Worm (Caenorhabditis elegans): ENCODE data around the gene F26C11.4.

F26C11.4 gene

DNA sequence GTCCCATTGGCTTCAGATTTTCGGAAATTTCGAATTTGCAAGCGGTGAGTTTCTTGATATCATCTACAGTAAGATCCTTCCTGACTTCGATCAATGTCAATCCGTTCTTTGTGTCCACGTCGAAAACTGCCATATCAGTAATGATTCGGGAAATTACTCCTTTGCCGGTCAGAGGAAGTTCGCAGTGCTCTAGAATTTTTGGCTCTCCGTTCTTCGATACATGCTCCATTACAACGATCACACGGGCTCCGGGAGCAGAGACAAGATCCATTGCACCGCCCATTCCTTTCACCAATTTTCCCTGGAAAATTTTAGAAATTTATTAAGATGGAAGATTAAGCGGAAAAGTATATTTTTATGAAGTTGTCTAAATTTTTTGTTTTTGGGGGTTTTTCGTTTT, 18.5 kb upstream of the F26C11.4 start (continued):
- 0 out of 2 replicates have a peak, but pooled peaks have one; percentile 38 for TF ChIP-seq Y48G9A.11 (GFP tag; IDR thresholded peaks at IDR 0.05)

DNA sequence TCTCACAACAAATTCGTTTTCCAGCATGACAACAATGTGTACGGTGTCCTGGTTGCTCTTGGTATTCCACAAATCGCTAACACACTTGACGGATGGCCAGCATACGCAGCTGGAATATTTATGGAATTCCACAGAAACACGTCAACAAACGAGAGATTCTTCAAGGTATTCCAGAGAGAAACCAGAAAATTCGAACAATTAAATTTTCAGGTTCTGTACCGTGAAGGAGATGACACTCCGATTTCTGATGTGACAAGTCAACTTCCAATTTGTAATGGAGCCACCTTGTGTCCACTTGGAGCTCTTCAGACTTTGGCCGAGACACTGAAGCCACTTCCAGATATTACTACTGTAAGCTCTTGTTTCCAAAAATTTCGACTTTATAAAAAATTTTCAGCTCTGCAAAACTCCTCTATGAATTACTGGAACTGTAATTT, 17.9 kb upstream of the F26C11.4 start:
- TF ChIP-seq spr-1 (tag; optimal IDR thresholded peaks at IDR 0.05) (no peak), nhr-76 (tag; optimal IDR thresholded peaks at IDR 0.05) (no peak), cey-2 (tag; optimal IDR thresholded peaks at IDR 0.05; ENCODE audit: borderline replicate concordance, insufficient read depth) (no peak), dmd-8 (GFP tag; IDR thresholded peaks at IDR 0.05) (no peak), T20F7.1 (GFP tag; optimal IDR thresholded peaks at IDR 0.05) (no peak), nhr-6 (tag; optimal IDR thresholded peaks at IDR 0.05) (no peak), saeg-2 (GFP tag; IDR thresholded peaks at IDR 0.05) (0 out of 2 replicates have a peak, but pooled peaks have one; percentile 15), spr-3 (GFP tag; optimal IDR thresholded peaks at IDR 0.05) (no peak), pqm-1 (tag; optimal IDR thresholded peaks at IDR 0.05) (no peak), gei-8 (GFP tag; optimal IDR thresholded peaks at IDR 0.05) (peak; percentile 22), jun-1 (tag; optimal IDR thresholded peaks at IDR 0.05) (no peak), R02D3.7 (tag; optimal IDR thresholded peaks at IDR 0.05) (no peak), nhr-102 (tag; optimal IDR thresholded peaks at IDR 0.05) (peak; percentile 62), mdt-29 (GFP tag; IDR thresholded peaks at IDR 0.05) (peak; percentile 30; the same call in 1 of the 2 replicates), ceh-20 (GFP tag; IDR thresholded peaks at IDR 0.05) (0 out of 2 replicates have a peak, but pooled peaks have one; percentile 8), nhr-25 (tag; optimal IDR thresholded peaks at IDR 0.05; ENCODE audit: borderline replicate concordance, insufficient read depth) (no peak), lir-3 (tag; optimal IDR thresholded peaks at IDR 0.05) (no peak), zfp-2 (tag; optimal IDR thresholded peaks at IDR 0.05) (no peak), lin-13 (GFP tag; optimal IDR thresholded peaks at IDR 0.05) (peak; percentile 61), lin-1 (GFP tag; IDR thresholded peaks at IDR 0.05) (peak; percentile 21; the same call in 1 of the 2 replicates), dmd-6 (GFP tag; IDR thresholded peaks at IDR 0.05) (no peak), php-3 (GFP tag; IDR thresholded peaks at IDR 0.05) (no peak), ama-1 (optimal IDR thresholded peaks at IDR 0.05) (peak; percentile 78), tag-97 (GFP tag; IDR thresholded peaks at IDR 0.05) (no peak), daf-12 (tag; optimal IDR thresholded peaks at IDR 0.05) (no peak), ZK337.2 (GFP tag; IDR thresholded peaks at IDR 0.05) (no peak), aha-1 (tag) (peak; percentile 94), ZK546.5 (tag; optimal IDR thresholded peaks at IDR 0.05) (no peak), zip-2 (tag; optimal IDR thresholded peaks at IDR 0.05) (no peak), lin-38 (GFP tag; IDR thresholded peaks at IDR 0.05) (peak; percentile 59), mxl-3 (GFP tag; optimal IDR thresholded peaks at IDR 0.05) (no peak), F37D6.2 (tag; optimal IDR thresholded peaks at IDR 0.05) (no peak), Y105C5A.15 (GFP tag; IDR thresholded peaks at IDR 0.05) (no peak), rbr-2 (tag; optimal IDR thresholded peaks at IDR 0.05) (no peak), madf-5 (GFP tag; IDR thresholded peaks at IDR 0.05) (no peak), ztf-7 (tag; optimal IDR thresholded peaks at IDR 0.05) (no peak), mep-1 (tag; optimal IDR thresholded peaks at IDR 0.05) (peak; percentile 71), F26F4.8 (GFP tag; conservative IDR thresholded peaks at IDR 0.05) (no peak), lin-39 (tag; optimal IDR thresholded peaks at IDR 0.05) (no peak), set-16 (GFP tag; IDR thresholded peaks at IDR 0.05) (no peak), nhr-42 (GFP tag; IDR thresholded peaks at IDR 0.05) (no peak), lin-29 (GFP tag; IDR thresholded peaks at IDR 0.05) (no peak), F10B5.3 (tag; optimal IDR thresholded peaks at IDR 0.05) (no peak), nhr-48 (tag; optimal IDR thresholded peaks at IDR 0.05) (no peak), lsy-2 (tag; optimal IDR thresholded peaks at IDR 0.05) (peak in 1 of 2 experiments; percentile 11), aly-2 (tag; optimal IDR thresholded peaks at IDR 0.05) (no peak), vab-7 (GFP tag; IDR thresholded peaks at IDR 0.05) (peak; percentile 28; the same call in 1 of the 2 replicates), hlh-11 (tag; optimal IDR thresholded peaks at IDR 0.05) (peak; percentile 27), lim-7 (GFP tag; IDR thresholded peaks at IDR 0.05) (no peak)
